Worm (Caenorhabditis elegans): ENCODE data around the gene swm-1.

DNA sequence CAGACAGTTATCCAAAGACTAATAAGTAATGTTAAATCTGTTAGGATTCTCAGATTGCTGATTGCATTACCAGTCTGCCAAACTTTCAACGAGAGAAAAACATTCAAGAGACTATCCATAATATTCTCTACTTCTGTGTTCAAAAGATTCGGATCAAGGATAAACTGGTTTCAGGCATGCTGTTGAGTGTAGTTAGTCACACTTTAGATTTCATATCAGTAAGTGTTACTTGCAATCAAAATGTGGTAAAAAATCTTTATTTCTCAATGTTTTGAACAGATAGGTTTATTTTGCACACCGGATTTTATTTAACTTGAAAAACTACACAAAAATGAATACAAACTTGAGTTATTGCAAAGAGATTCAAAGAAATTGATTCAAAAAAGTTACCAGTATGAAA lies 32.6 kb downstream of the swm-1 start, which contains the start of gene oac-41:
- no peak for TF ChIP-seq nhr-12 (tag; optimal IDR thresholded peaks at IDR 0.05)
- TF ChIP-seq blmp-1 (tag; optimal IDR thresholded peaks at IDR 0.05): no peak
- TF ChIP-seq pha-4 (tag; optimal IDR thresholded peaks at IDR 0.05): no peak

Measured in whole organism, mixed stage, embryonic.